Fruit fly (Drosophila melanogaster) whole organism, embryonic: ENCODE results near the gene slpr.
A peak's percentile ranks its signal among the peaks of the same experiment; 100 is the strongest.

Experiments used
- Bgb ChIP-seq: fragments of 200-800 bp; sonication (Bioruptor generic); IDR thresholded peaks from 2 replicates; pipeline ENCODE4 v1.3.6; 2022; ENCODE audit warnings: missing biosample characterization, missing genetic modification characterization; ENCODE audit not compliant: partially characterized antibody
- CG1024 ChIP-seq: fragments of 200-800 bp; sonication (Bioruptor generic); IDR thresholded peaks from 2 replicates; pipeline ENCODE4 v1.3.6; 2022; ENCODE audit warnings: missing biosample characterization, missing genetic modification characterization
- CG10565 ChIP-seq: fragments of 200-800 bp; sonication (Bioruptor generic); optimal IDR thresholded peaks from 3 replicates; lab custom pipeline; 2016; ENCODE audit warnings: missing biosample characterization, mild to moderate bottlenecking, missing genetic modification characterization
- CG12769 ChIP-seq: fragments of 200-800 bp; sonication (Bioruptor generic); optimal IDR thresholded peaks from 2 replicates; lab custom pipeline; 2019; ENCODE audit warnings: missing biosample characterization, mild to moderate bottlenecking, missing genetic modification characterization, moderate library complexity
- CG13287 ChIP-seq: fragments of 200-800 bp; sonication (Bioruptor generic); IDR thresholded peaks from 2 replicates; pipeline ENCODE4 v1.3.6; 2022; ENCODE audit warnings: missing biosample characterization, missing genetic modification characterization; ENCODE audit not compliant: partially characterized antibody
- CG13296 ChIP-seq: fragments of 200-800 bp; sonication (Bioruptor generic); optimal IDR thresholded peaks from 3 replicates; lab custom pipeline; 2018; ENCODE audit warnings: missing biosample characterization, mild to moderate bottlenecking, missing genetic modification characterization
- CG13424 ChIP-seq: fragments of 200-800 bp; sonication (Bioruptor generic); optimal IDR thresholded peaks from 2 replicates; lab custom pipeline; 2019; ENCODE audit warnings: missing biosample characterization, mild to moderate bottlenecking, missing genetic modification characterization, moderate library complexity
- CG17186 ChIP-seq: fragments of 200-800 bp; sonication (Bioruptor generic); optimal IDR thresholded peaks from 3 replicates; lab custom pipeline; 2017; ENCODE audit warnings: missing biosample characterization, missing genetic modification reagents, missing genetic modification characterization
- CG17612 ChIP-seq: fragments of 200-800 bp; sonication (Bioruptor generic); IDR thresholded peaks from 2 replicates; pipeline ENCODE4 v1.3.6; 2022; ENCODE audit warnings: missing biosample characterization, missing genetic modification characterization
- CG2116 ChIP-seq: fragments of 200-800 bp; sonication (Bioruptor generic); optimal IDR thresholded peaks from 3 replicates; lab custom pipeline; 2018; ENCODE audit warnings: missing biosample characterization, mild to moderate bottlenecking, missing genetic modification characterization
- CG2129 ChIP-seq: fragments of 200-800 bp; sonication (Bioruptor generic); IDR thresholded peaks from 2 replicates; pipeline ENCODE4 v1.3.6; 2022; ENCODE audit warnings: missing biosample characterization, missing genetic modification characterization; ENCODE audit not compliant: partially characterized antibody
- CG2678 ChIP-seq: fragments of 200-800 bp; sonication (Bioruptor generic); optimal IDR thresholded peaks from 3 replicates; lab custom pipeline; 2019; ENCODE audit warnings: missing biosample characterization, mild to moderate bottlenecking, missing genetic modification characterization, moderate library complexity
- CG2875 ChIP-seq: fragments of 200-800 bp; sonication (Bioruptor generic); optimal IDR thresholded peaks from 2 replicates; lab custom pipeline; 2017; ENCODE audit warnings: missing biosample characterization, mild to moderate bottlenecking, missing genetic modification characterization, missing genetic modification reagents
- CG34422 ChIP-seq: fragments of 200-800 bp; sonication (Bioruptor generic); IDR thresholded peaks from 3 replicates; pipeline ENCODE4 v1.3.6; 2022; ENCODE audit warnings: missing biosample characterization, missing genetic modification characterization
- CG4360 ChIP-seq: fragments of 200-800 bp; sonication (Bioruptor generic); IDR thresholded peaks from 2 replicates; pipeline ENCODE4 v1.3.6; 2022; ENCODE audit warnings: missing biosample characterization, missing genetic modification characterization
- CG4707 ChIP-seq: fragments of 200-800 bp; sonication (Bioruptor generic); optimal IDR thresholded peaks from 2 replicates; lab custom pipeline; 2018; ENCODE audit warnings: missing biosample characterization, mild to moderate bottlenecking, missing genetic modification characterization, moderate library complexity
- CG4820 ChIP-seq: fragments of 200-800 bp; sonication (Bioruptor generic); optimal IDR thresholded peaks from 3 replicates; lab custom pipeline; 2016; ENCODE audit warnings: missing biosample characterization, missing genetic modification characterization
- CG7372 ChIP-seq: fragments of 200-800 bp; sonication (Bioruptor generic); IDR thresholded peaks from 2 replicates; pipeline ENCODE4 v1.3.6; 2022; ENCODE audit warnings: missing biosample characterization, missing genetic modification characterization
- CG8290 ChIP-seq, 3 experiments: fragments of 200-800 bp; sonication (Bioruptor generic); optimal IDR thresholded peaks; 2 replicates each; lab custom pipeline; 2016 to 2019; ENCODE audit warnings: missing biosample characterization in 3 of 3, missing genetic modification characterization in 3 of 3, mild to moderate bottlenecking in 2 of 3, moderate library complexity in 1 of 3
- CG9817 ChIP-seq: fragments of 200-800 bp; sonication (Bioruptor generic); optimal IDR thresholded peaks from 2 replicates; lab custom pipeline; 2018; ENCODE audit warnings: missing biosample characterization, mild to moderate bottlenecking, missing genetic modification characterization, moderate library complexity
- Camta ChIP-seq: fragments of 200-800 bp; sonication (Bioruptor generic); optimal IDR thresholded peaks from 2 replicates; lab custom pipeline; 2016; ENCODE audit warnings: missing biosample characterization, missing genetic modification characterization
- D ChIP-seq, 2 experiments: fragments of 200-800 bp in 1 of 2; fragments of >200 bp in 1 of 2; sonication (Bioruptor generic) in 1 of 2; optimal IDR thresholded peaks; 2 replicates in 1 of 2; 3 replicates in 1 of 2; lab custom pipeline; 2017; ENCODE audit warnings: mild to moderate bottlenecking in 1 of 2, missing biosample characterization in 1 of 2, missing genetic modification characterization in 1 of 2, missing genetic modification reagents in 1 of 2
- Kr ChIP-seq: fragments of 200-800 bp; sonication (Bioruptor generic); optimal IDR thresholded peaks from 2 replicates; lab custom pipeline; 2017; ENCODE audit warnings: missing biosample characterization, mild to moderate bottlenecking, missing genetic modification characterization
- MTF-1 ChIP-seq: fragments of 200-800 bp; sonication (Bioruptor generic); optimal IDR thresholded peaks from 2 replicates; lab custom pipeline; 2018; ENCODE audit warnings: missing biosample characterization, mild to moderate bottlenecking, missing genetic modification characterization, borderline replicate concordance
- Med ChIP-seq: fragments of 200-800 bp; sonication (Bioruptor generic); peaks from one replicate; lab custom pipeline; 2016; ENCODE audit warnings: missing biosample characterization, missing genetic modification characterization, mild to moderate bottlenecking, inconsistent platforms, moderate library complexity
- Nf-YA ChIP-seq: fragments of 200-800 bp; sonication (Bioruptor generic); IDR thresholded peaks from 2 replicates; pipeline ENCODE4 v1.3.6; 2022; ENCODE audit warnings: missing biosample characterization, missing genetic modification characterization
- Nf-YC ChIP-seq: fragments of 200-800 bp; optimal IDR thresholded peaks from 3 replicates; lab custom pipeline; 2019; ENCODE audit warnings: missing biosample characterization, mild to moderate bottlenecking, missing genetic modification characterization, moderate library complexity
- ab ChIP-seq: fragments of 200-800 bp; sonication (Bioruptor generic); optimal IDR thresholded peaks from 2 replicates; lab custom pipeline; 2016; ENCODE audit warnings: missing biosample characterization, missing genetic modification characterization
- ase ChIP-seq: fragments of 200-800 bp; sonication (Bioruptor generic); IDR thresholded peaks from 3 replicates; pipeline ENCODE4 v1.3.6; 2022; ENCODE audit warnings: missing biosample characterization, missing genetic modification characterization
- bbx ChIP-seq: fragments of 200-800 bp; sonication (Bioruptor generic); IDR thresholded peaks from 2 replicates; pipeline ENCODE4 v1.3.6; 2022; ENCODE audit warnings: missing biosample characterization, missing genetic modification characterization; ENCODE audit not compliant: partially characterized antibody
- bigmax ChIP-seq: fragments of 200-800 bp; sonication (Bioruptor generic); optimal IDR thresholded peaks from 2 replicates; lab custom pipeline; 2018; ENCODE audit warnings: missing biosample characterization, mild to moderate bottlenecking, missing genetic modification characterization
- cad ChIP-seq: fragments of >200 bp; optimal IDR thresholded peaks from 2 replicates; lab custom pipeline; 2017; ENCODE audit warnings: missing biosample characterization, missing genetic modification characterization
- cg ChIP-seq: fragments of 200-800 bp; sonication (Bioruptor generic); optimal IDR thresholded peaks from 3 replicates; lab custom pipeline; 2019; ENCODE audit warnings: missing biosample characterization, mild to moderate bottlenecking, missing genetic modification characterization, moderate library complexity
- eve ChIP-seq, 2 experiments: fragments of >200 bp; optimal IDR thresholded peaks; 2 replicates each; lab custom pipeline; 2017; ENCODE audit warnings: missing biosample characterization in 2 of 2, missing genetic modification characterization in 2 of 2
- gce ChIP-seq: fragments of 200-800 bp; sonication (Bioruptor generic); IDR thresholded peaks from 3 replicates; pipeline ENCODE4 v1.3.6; 2022; ENCODE audit warnings: missing biosample characterization, missing genetic modification characterization
- grau ChIP-seq: fragments of 200-800 bp; optimal IDR thresholded peaks from 3 replicates; lab custom pipeline; 2019; ENCODE audit warnings: missing biosample characterization, mild to moderate bottlenecking, missing genetic modification characterization, moderate library complexity
- gro ChIP-seq: fragments of 200-800 bp; sonication (Bioruptor generic); optimal IDR thresholded peaks from 2 replicates; lab custom pipeline; 2016; ENCODE audit warnings: missing biosample characterization, missing genetic modification characterization
- ind ChIP-seq: fragments of 200-800 bp; sonication (Bioruptor generic); optimal IDR thresholded peaks from 3 replicates; lab custom pipeline; 2016; ENCODE audit warnings: missing biosample characterization, missing genetic modification characterization
- jing ChIP-seq: fragments of 200-800 bp; sonication (Bioruptor generic); optimal IDR thresholded peaks from 2 replicates; lab custom pipeline; 2018; ENCODE audit warnings: missing biosample characterization, mild to moderate bottlenecking, missing genetic modification characterization
- mld ChIP-seq: fragments of 200-800 bp; sonication (Bioruptor generic); IDR thresholded peaks from 3 replicates; pipeline ENCODE4 v1.3.6; 2022; ENCODE audit warnings: missing biosample characterization, missing genetic modification characterization; ENCODE audit not compliant: partially characterized antibody
- nau ChIP-seq: fragments of 200-800 bp; sonication (Bioruptor generic); optimal IDR thresholded peaks from 3 replicates; lab custom pipeline; 2017; ENCODE audit warnings: missing biosample characterization, mild to moderate bottlenecking, missing genetic modification characterization, missing genetic modification reagents
- nom ChIP-seq: fragments of 200-800 bp; sonication (Bioruptor generic); optimal IDR thresholded peaks from 2 replicates; lab custom pipeline; 2017; ENCODE audit warnings: missing biosample characterization, missing genetic modification characterization, mild to moderate bottlenecking, moderate library complexity, missing genetic modification reagents
- psq ChIP-seq: fragments of 200-800 bp; sonication (Bioruptor generic); optimal IDR thresholded peaks from 2 replicates; lab custom pipeline; 2017; ENCODE audit warnings: missing biosample characterization, missing genetic modification characterization
- pzg ChIP-seq: fragments of 200-800 bp; sonication (Bioruptor generic); optimal IDR thresholded peaks from 3 replicates; lab custom pipeline; 2018; ENCODE audit warnings: missing biosample characterization, mild to moderate bottlenecking, missing genetic modification characterization, moderate library complexity
- sd ChIP-seq: fragments of 200-800 bp; sonication (Bioruptor generic); optimal IDR thresholded peaks from 3 replicates; lab custom pipeline; 2018; ENCODE audit warnings: missing biosample characterization, mild to moderate bottlenecking, missing genetic modification characterization, moderate library complexity
- sens ChIP-seq: fragments of 200-800 bp; sonication (Bioruptor generic); peaks from one replicate; lab custom pipeline; 2016; ENCODE audit warnings: missing biosample characterization, missing genetic modification characterization
- sqz ChIP-seq: fragments of 200-800 bp; sonication (Bioruptor generic); optimal IDR thresholded peaks from 3 replicates; lab custom pipeline; 2018; ENCODE audit warnings: missing biosample characterization, mild to moderate bottlenecking, missing genetic modification characterization
- sug ChIP-seq: fragments of 200-800 bp; optimal IDR thresholded peaks from 2 replicates; lab custom pipeline; 2019; ENCODE audit warnings: missing biosample characterization, mild to moderate bottlenecking, missing genetic modification characterization, moderate library complexity
- vvl ChIP-seq: fragments of 200-800 bp; sonication (Bioruptor generic); IDR thresholded peaks from 2 replicates; pipeline ENCODE4 v1.3.6; 2022; ENCODE audit warnings: missing biosample characterization, missing genetic modification characterization
- yki ChIP-seq: fragments of >200 bp; optimal IDR thresholded peaks from 3 replicates; lab custom pipeline; 2018

slpr gene

dm6 chrX:8194559-8194958, 17.6 kb upstream of the slpr start (continued):
- TF ChIP-seq CG8290 (GFP tag; optimal IDR thresholded peaks at IDR 0.05; lab: Kevin White, UChicago) = no peak
- TF ChIP-seq CG8290 (tag; optimal IDR thresholded peaks at IDR 0.05; lab: Kevin White, UChicago) = no peak
- TF ChIP-seq CG1024 (GFP tag; lab: Robert Waterston, UW) = no peak
- TF ChIP-seq bbx (GFP tag; lab: Robert Waterston, UW) = no peak
- no peak for TF ChIP-seq mld (GFP tag; lab: Robert Waterston, UW)
- TF ChIP-seq CG34422 (GFP tag; lab: Robert Waterston, UW) = no peak
- 0 out of 2 replicates have a peak, but pooled peaks have one; percentile 19 for TF ChIP-seq vvl (GFP tag; lab: Robert Waterston, UW)
- no peak for TF ChIP-seq gro (GFP tag; lab: Kevin White, UChicago)
- peak; percentile 25 for TF ChIP-seq Nf-YC
- TF ChIP-seq gce (GFP tag; lab: Robert Waterston, UW) = no peak
- no peak for TF ChIP-seq psq (GFP tag; lab: Kevin White, UChicago)
- no peak for TF ChIP-seq CG10565 (GFP tag; lab: Kevin White, UChicago)
- TF ChIP-seq CG12769 (tag; lab: Kevin White, UChicago) = peak; percentile 63
- TF ChIP-seq Bgb (GFP tag; lab: Robert Waterston, UW) = no peak
- TF ChIP-seq nom (GFP tag; lab: Kevin White, UChicago) = no peak
- TF ChIP-seq sd (tag; lab: Kevin White, UChicago) = peak; percentile 55
- no peak for TF ChIP-seq ase (GFP tag; lab: Robert Waterston, UW)
- no peak for TF ChIP-seq Nf-YA (GFP tag; lab: Robert Waterston, UW)
- TF ChIP-seq CG2875 (GFP tag; lab: Kevin White, UChicago) = no peak
- no peak for TF ChIP-seq sug
- TF ChIP-seq grau (tag; lab: Kevin White, UChicago) = no peak
- TF ChIP-seq cad (GFP tag; lab: Kevin White, UChicago) = no peak
- peak; percentile 49 for TF ChIP-seq sqz (GFP tag; lab: Kevin White, UChicago)
- peak; percentile 80 for TF ChIP-seq CG4360 (GFP tag; lab: Robert Waterston, UW)
- no peak for TF ChIP-seq CG2116 (GFP tag; lab: Kevin White, UChicago)
- TF ChIP-seq nau (GFP tag; lab: Kevin White, UChicago) = no peak
- TF ChIP-seq CG17612 (GFP tag; lab: Robert Waterston, UW) = no peak
- no peak for TF ChIP-seq yki (lab: Kevin White, UChicago)
- no peak for TF ChIP-seq CG9817 (tag; lab: Kevin White, UChicago)
- no peak for TF ChIP-seq Kr (GFP tag; lab: Kevin White, UChicago)
- no peak for TF ChIP-seq CG13296 (GFP tag; lab: Kevin White, UChicago)
- TF ChIP-seq Med = peak; percentile 71
- no peak for TF ChIP-seq CG17186
- TF ChIP-seq ind (GFP tag; lab: Kevin White, UChicago) = no peak
- TF ChIP-seq ab (GFP tag; lab: Kevin White, UChicago) = no peak
- TF ChIP-seq jing (GFP tag; lab: Kevin White, UChicago) = no peak
- no peak for TF ChIP-seq D (optimal IDR thresholded peaks at IDR 0.05; lab: Kevin White, UChicago)
- TF ChIP-seq D (GFP tag; optimal IDR thresholded peaks at IDR 0.05; lab: Kevin White, UChicago) = no peak
- TF ChIP-seq sens (GFP tag; lab: Kevin White, UChicago) = peak; percentile 29
- no peak for TF ChIP-seq CG7372 (GFP tag; lab: Robert Waterston, UW)
- TF ChIP-seq cg (GFP tag; lab: Kevin White, UChicago) = peak; percentile 11
- no peak for TF ChIP-seq CG13424 (tag; lab: Kevin White, UChicago)
- TF ChIP-seq CG2678 (tag; lab: Kevin White, UChicago) = no peak
- TF ChIP-seq eve (GFP tag; optimal IDR thresholded peaks at IDR 0.05; lab: Kevin White, UChicago) = no peak
- no peak for TF ChIP-seq Camta (GFP tag; lab: Kevin White, UChicago)
- no peak for TF ChIP-seq CG2129 (GFP tag; lab: Robert Waterston, UW)
- TF ChIP-seq CG13287 (GFP tag; lab: Robert Waterston, UW) = no peak
- TF ChIP-seq pzg (GFP tag; lab: Kevin White, UChicago) = no peak
- TF ChIP-seq CG4820 (GFP tag; lab: Kevin White, UChicago) = no peak
- TF ChIP-seq CG4707 = no peak
- peak; percentile 81 for TF ChIP-seq bigmax
- no peak for TF ChIP-seq MTF-1
